Worm (Caenorhabditis elegans) whole organism, midembryonic: Measurements from ENCODE around the gene F53H1.4.

Experiments used
- cog-1 ChIP-seq: sonication (generic microtip); optimal IDR thresholded peaks from 2 replicates; lab custom pipeline; 2016; ENCODE audit warnings: missing genetic modification characterization, missing compliant biosample characterization
- flt-1 ChIP-seq: fragments of 200-800 bp; sonication (Bioruptor generic); IDR thresholded peaks from 2 replicates; pipeline ENCODE4 v1.3.6; 2022; ENCODE audit warnings: missing genetic modification characterization, missing compliant biosample characterization

- TF ChIP-seq cog-1 (tag; lab: Kevin White, UChicago), result no peak
- TF ChIP-seq flt-1 (GFP tag; lab: Robert Waterston, UW), result no peak
These were observed 48.9 kb upstream of the F53H1.4 start, which contains the start of gene clec-169 for ce11 chrIV:1261024-1261423.
